In genomic region chrV:6043275-6044271, ce11 we compare ENCODE assay signal across 1 worm cellular context.
TF ChIP-seq lines count a peak whose summit lies in the region.

Gene cpi-2, plus strand, starts transcription at chrV:6044062.

TF ChIP-seq in whole organism, L1 larva, 84 proteins besides CTCF, POLR2A, EP300 and RAD21 (continued from another document):
- TF ChIP-seq fkh-10 (GFP tag; optimal IDR thresholded peaks at IDR 0.05; lab: Kevin White, UChicago) = no peak
- TF ChIP-seq vab-15 (tag; optimal IDR thresholded peaks at IDR 0.05; lab: Kevin White, UChicago) = no peak
- TF ChIP-seq ets-5 (GFP tag; IDR thresholded peaks at IDR 0.05; lab: Robert Waterston, UW) = no peak
- TF ChIP-seq hlh-4 (tag; optimal IDR thresholded peaks at IDR 0.05; lab: Kevin White, UChicago) = no peak
- TF ChIP-seq dsc-1 (tag; optimal IDR thresholded peaks at IDR 0.05; lab: Kevin White, UChicago) = no peak
- peak; percentile 58 for TF ChIP-seq rnt-1 (tag; optimal IDR thresholded peaks at IDR 0.05; lab: Kevin White, UChicago)
- peak; percentile 43 for TF ChIP-seq xbp-1 (tag; optimal IDR thresholded peaks at IDR 0.05; lab: Kevin White, UChicago)
- TF ChIP-seq lin-15B (tag; optimal IDR thresholded peaks at IDR 0.05; lab: Kevin White, UChicago) = peak; percentile 8
- no peak for TF ChIP-seq zip-4 (GFP tag; optimal IDR thresholded peaks at IDR 0.05; lab: Kevin White, UChicago)
- no peak for TF ChIP-seq alr-1 (tag; optimal IDR thresholded peaks at IDR 0.05; lab: Kevin White, UChicago; ENCODE audit: borderline replicate concordance)
- no peak; the same call in 1 of the 2 replicates for TF ChIP-seq nhr-19 (GFP tag; conservative IDR thresholded peaks at IDR 0.05; lab: Robert Waterston, UW)
- TF ChIP-seq aha-1 (tag; optimal IDR thresholded peaks at IDR 0.05; lab: Kevin White, UChicago) = no peak
- TF ChIP-seq mdl-1 (tag; optimal IDR thresholded peaks at IDR 0.05; lab: Kevin White, UChicago) = peak in 1 of 2 experiments; percentile 35
- peak; percentile 38 for TF ChIP-seq elt-2 (tag; optimal IDR thresholded peaks at IDR 0.05; lab: Kevin White, UChicago)
- peak; percentile 5 for TF ChIP-seq fkh-8 (tag; optimal IDR thresholded peaks at IDR 0.05; lab: Kevin White, UChicago)
- no peak for TF ChIP-seq pag-3 (tag; optimal IDR thresholded peaks at IDR 0.05; lab: Kevin White, UChicago; ENCODE audit: borderline replicate concordance, insufficient read depth)
- TF ChIP-seq C16A3.4 (tag; optimal IDR thresholded peaks at IDR 0.05; lab: Kevin White, UChicago) = no peak
- TF ChIP-seq lin-39 (tag; optimal IDR thresholded peaks at IDR 0.05; lab: Kevin White, UChicago) = no peak
- no peak for TF ChIP-seq grh-1 (GFP tag; IDR thresholded peaks at IDR 0.05; lab: Robert Waterston, UW)
- peak; percentile 46 for TF ChIP-seq nhr-20 (tag; optimal IDR thresholded peaks at IDR 0.05; lab: Kevin White, UChicago)
- peak; percentile 90 to 94 for TF ChIP-seq lin-35 (GFP tag; optimal IDR thresholded peaks at IDR 0.05; lab: Kevin White, UChicago)
- no peak for TF ChIP-seq mef-2 (tag; optimal IDR thresholded peaks at IDR 0.05; lab: Kevin White, UChicago)
- peak; percentile 53 for TF ChIP-seq snu-23 (GFP tag; optimal IDR thresholded peaks at IDR 0.05; lab: Kevin White, UChicago)
- peak; percentile 45 for TF ChIP-seq nhr-71 (tag; optimal IDR thresholded peaks at IDR 0.05; lab: Kevin White, UChicago)
- TF ChIP-seq ceh-63 (GFP tag; optimal IDR thresholded peaks at IDR 0.05; lab: Kevin White, UChicago) = no peak
- TF ChIP-seq sptf-1 (tag; optimal IDR thresholded peaks at IDR 0.05; lab: Kevin White, UChicago) = no peak
- TF ChIP-seq lin-14 (GFP tag; optimal IDR thresholded peaks at IDR 0.05; lab: Kevin White, UChicago) = peak; percentile 80
- TF ChIP-seq hpl-2 (GFP tag; optimal IDR thresholded peaks at IDR 0.05; lab: Kevin White, UChicago) = no peak
- TF ChIP-seq nhr-12 (tag; optimal IDR thresholded peaks at IDR 0.05; lab: Kevin White, UChicago) = no peak
- no peak for TF ChIP-seq pax-3 (tag; optimal IDR thresholded peaks at IDR 0.05; lab: Kevin White, UChicago)
- TF ChIP-seq lin-13 (GFP tag; optimal IDR thresholded peaks at IDR 0.05; lab: Kevin White, UChicago) = no peak
- no peak for TF ChIP-seq Y116A8C.19 (tag; optimal IDR thresholded peaks at IDR 0.05; lab: Kevin White, UChicago; ENCODE audit: borderline replicate concordance)
- no peak for TF ChIP-seq nhr-28 (tag; optimal IDR thresholded peaks at IDR 0.05; lab: Kevin White, UChicago)
- TF ChIP-seq lsy-2 (tag; optimal IDR thresholded peaks at IDR 0.05; lab: Kevin White, UChicago) = peak; percentile 38 to 42
- TF ChIP-seq mab-9 (GFP tag; IDR thresholded peaks at IDR 0.05; lab: Robert Waterston, UW) = no peak
- peak; percentile 63 for TF ChIP-seq jun-1 (tag; optimal IDR thresholded peaks at IDR 0.05; lab: Kevin White, UChicago)
- TF ChIP-seq hlh-17 (GFP tag; optimal IDR thresholded peaks at IDR 0.05; lab: Kevin White, UChicago; ENCODE audit: borderline replicate concordance) = no peak
- no peak for TF ChIP-seq ces-1 (GFP tag; optimal IDR thresholded peaks at IDR 0.05; lab: Kevin White, UChicago)
- peak in 1 of 3 experiments; percentile 17 for TF ChIP-seq ceh-82 (tag; optimal IDR thresholded peaks at IDR 0.05; lab: Kevin White, UChicago)
- no peak for TF ChIP-seq isw-1 (GFP tag; IDR thresholded peaks at IDR 0.05; lab: Robert Waterston, UW)
- TF ChIP-seq nhr-90 (tag; optimal IDR thresholded peaks at IDR 0.05; lab: Kevin White, UChicago; ENCODE audit: poor library complexity) = peak; percentile 27
- TF ChIP-seq sox-4 (tag; optimal IDR thresholded peaks at IDR 0.05; lab: Kevin White, UChicago) = no peak
- no peak for TF ChIP-seq skn-1 (tag; optimal IDR thresholded peaks at IDR 0.05; lab: Kevin White, UChicago)
- no peak for TF ChIP-seq ceh-8 (GFP tag; optimal IDR thresholded peaks at IDR 0.05; lab: Kevin White, UChicago)
- no peak for TF ChIP-seq C34B4.2 (tag; optimal IDR thresholded peaks at IDR 0.05; lab: Kevin White, UChicago)
- TF ChIP-seq efl-3 (GFP tag; optimal IDR thresholded peaks at IDR 0.05; lab: Kevin White, UChicago) = no peak
- no peak for TF ChIP-seq nhr-237 (tag; optimal IDR thresholded peaks at IDR 0.05; lab: Kevin White, UChicago)
- no peak for TF ChIP-seq nhr-84 (tag; optimal IDR thresholded peaks at IDR 0.05; lab: Kevin White, UChicago)
- TF ChIP-seq egl-27 (tag; optimal IDR thresholded peaks at IDR 0.05; lab: Kevin White, UChicago) = no peak
- TF ChIP-seq ceh-88 (GFP tag; IDR thresholded peaks at IDR 0.05; lab: Robert Waterston, UW) = no peak
- TF ChIP-seq blmp-1 (tag; optimal IDR thresholded peaks at IDR 0.05; lab: Kevin White, UChicago) = peak; percentile 12
- TF ChIP-seq aly-2 (tag; optimal IDR thresholded peaks at IDR 0.05; lab: Kevin White, UChicago) = no peak
- no peak for TF ChIP-seq tlp-1 (tag; optimal IDR thresholded peaks at IDR 0.05; lab: Kevin White, UChicago)
- peak; percentile 64 for TF ChIP-seq nhr-85 (tag; lab: Kevin White, UChicago)
- no peak for TF ChIP-seq ztf-11 (tag; optimal IDR thresholded peaks at IDR 0.05; lab: Kevin White, UChicago)
- no peak for TF ChIP-seq zag-1 (tag; optimal IDR thresholded peaks at IDR 0.05; lab: Kevin White, UChicago)
- peak; percentile 26 for TF ChIP-seq tbx-2 (tag; optimal IDR thresholded peaks at IDR 0.05; lab: Kevin White, UChicago)
- TF ChIP-seq unc-62 (GFP tag; optimal IDR thresholded peaks at IDR 0.05; lab: Kevin White, UChicago) = no peak
- TF ChIP-seq nhr-76 (tag; optimal IDR thresholded peaks at IDR 0.05; lab: Kevin White, UChicago) = no peak
- no peak for TF ChIP-seq sup-37 (GFP tag; optimal IDR thresholded peaks at IDR 0.05; lab: Kevin White, UChicago)
- peak; percentile 69 for TF ChIP-seq fos-1 (tag; optimal IDR thresholded peaks at IDR 0.05; lab: Kevin White, UChicago)
- TF ChIP-seq irx-1 (tag; optimal IDR thresholded peaks at IDR 0.05; lab: Kevin White, UChicago) = no peak
- TF ChIP-seq unc-130 (tag; optimal IDR thresholded peaks at IDR 0.05; lab: Kevin White, UChicago) = no peak
- no peak for TF ChIP-seq nhr-11 (tag; optimal IDR thresholded peaks at IDR 0.05; lab: Kevin White, UChicago)
- TF ChIP-seq lir-3 (tag; optimal IDR thresholded peaks at IDR 0.05; lab: Kevin White, UChicago; ENCODE audit: poor library complexity) = no peak
- peak; percentile 28 for TF ChIP-seq swsn-7 (tag; optimal IDR thresholded peaks at IDR 0.05; lab: Kevin White, UChicago)
